Worm (Caenorhabditis elegans) whole organism, dauer: Measurements from ENCODE around the gene asp-13.

Experiments used
- unc-62 ChIP-seq: sonication (generic microtip); optimal IDR thresholded peaks from 2 replicates; lab custom pipeline; 2017; ENCODE audit warnings: missing biosample characterization, missing genetic modification reagents, missing genetic modification characterization

Gene asp-13

DNA sequence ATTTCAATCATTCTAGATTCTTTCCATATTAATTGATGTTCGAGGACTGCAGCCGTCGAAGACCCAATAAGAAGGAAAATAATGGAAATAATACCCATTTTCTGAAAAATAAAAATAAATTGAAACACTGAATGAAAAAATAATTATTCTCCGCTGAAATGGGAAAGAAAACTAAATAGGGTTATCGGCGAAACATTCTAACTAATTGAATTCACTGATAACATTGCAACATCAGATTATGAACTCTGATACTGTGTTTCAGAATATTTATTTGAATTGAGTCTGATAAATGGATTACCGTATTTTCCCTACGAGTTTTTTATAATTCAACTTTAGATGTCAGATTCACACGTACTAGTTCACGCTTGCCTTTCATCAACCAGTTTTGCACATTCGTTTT lies at the start of gene asp-13:
Gene asp-13 (minus strand): TSS at position 101 of the 400 bp plus-strand sequence.
- TF ChIP-seq unc-62 (GFP tag; lab: Kevin White, UChicago): no peak

DNA sequence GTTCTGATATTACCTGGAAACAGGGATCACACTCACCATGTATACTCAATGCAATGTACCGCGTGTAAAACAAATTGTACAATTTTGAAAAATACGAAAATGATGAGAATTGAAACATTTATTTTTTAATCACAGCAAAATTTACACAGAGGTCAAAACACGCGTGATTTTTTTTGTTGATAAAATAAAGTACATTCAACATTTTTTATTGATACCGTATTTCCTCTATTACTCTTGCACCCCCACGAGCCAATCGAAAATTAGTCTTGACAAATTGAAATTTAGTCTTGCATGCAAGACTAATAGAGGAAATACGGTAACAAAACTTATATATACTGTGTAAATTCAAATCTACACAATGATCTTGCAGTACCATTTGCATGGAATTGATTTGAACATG lies 44.7 kb upstream of the asp-13 start, which contains the start of gene ZC190.8:
Gene ZC190.8 (minus strand): TSS at position 101 of the 400 bp plus-strand sequence.
- no peak for TF ChIP-seq unc-62 (GFP tag; lab: Kevin White, UChicago)

ce11 chrV:8686764-8687163 lies 43.8 kb upstream of the asp-13 start, which contains the start of gene ZC190.7:
TSS of gene ZC190.7 (minus strand) at chrV:8686864.
- no peak for TF ChIP-seq unc-62 (GFP tag; lab: Kevin White, UChicago)

- TF ChIP-seq unc-62 (GFP tag; lab: Kevin White, UChicago): no peak
Observed at ce11 chrV:8683787-8684186, 40.8 kb upstream of the asp-13 start.

- TF ChIP-seq unc-62 (GFP tag; lab: Kevin White, UChicago): no peak
Observed at ce11 chrV:8682719-8683118, 39.7 kb upstream of the asp-13 start, which contains the start of gene cln-3.3. TSS of gene cln-3.3 (plus strand) at chrV:8683052.

- no peak for TF ChIP-seq unc-62 (GFP tag; lab: Kevin White, UChicago)
Observed at ce11 chrV:8681050-8681449, 38.1 kb upstream of the asp-13 start, which contains the start of gene ZC190.2. TSS of gene ZC190.2 (plus strand) at chrV:8681350.

- no peak for TF ChIP-seq unc-62 (GFP tag; lab: Kevin White, UChicago)
Observed at ce11 chrV:8677193-8677592, 34.2 kb upstream of the asp-13 start, which contains the start of gene ZC190.6. TSS of gene ZC190.6 (minus strand) at chrV:8677293.

- TF ChIP-seq unc-62 (GFP tag; lab: Kevin White, UChicago): no peak
Observed at ce11 chrV:8673498-8673897, 30.5 kb upstream of the asp-13 start, which contains the start of gene ZC190.5. TSS of gene ZC190.5 (minus strand) at chrV:8673598.

ce11 chrV:8671568-8672123 lies 28.7 kb upstream of the asp-13 start:
- TF ChIP-seq unc-62 (GFP tag; lab: Kevin White, UChicago): no peak

DNA sequence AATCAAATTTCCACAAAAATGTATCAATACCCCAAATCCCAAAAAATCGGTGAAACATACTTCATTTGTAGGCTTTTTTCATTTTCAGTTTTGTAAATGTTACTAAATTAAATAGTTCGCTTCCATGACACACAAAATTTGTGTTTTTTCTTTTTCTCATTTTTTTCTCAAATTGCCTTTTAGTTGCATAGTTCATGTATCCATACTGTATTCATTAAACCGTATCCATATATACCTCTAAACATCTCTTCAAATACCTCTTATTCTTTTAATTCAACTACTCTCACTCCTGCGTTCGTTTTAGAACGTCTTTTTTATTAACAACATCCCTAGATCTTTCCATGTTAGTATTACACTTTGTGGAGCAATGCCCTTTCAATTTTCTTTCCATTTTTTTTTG lies 27.8 kb upstream of the asp-13 start:
- no peak for TF ChIP-seq unc-62 (GFP tag; lab: Kevin White, UChicago)

DNA sequence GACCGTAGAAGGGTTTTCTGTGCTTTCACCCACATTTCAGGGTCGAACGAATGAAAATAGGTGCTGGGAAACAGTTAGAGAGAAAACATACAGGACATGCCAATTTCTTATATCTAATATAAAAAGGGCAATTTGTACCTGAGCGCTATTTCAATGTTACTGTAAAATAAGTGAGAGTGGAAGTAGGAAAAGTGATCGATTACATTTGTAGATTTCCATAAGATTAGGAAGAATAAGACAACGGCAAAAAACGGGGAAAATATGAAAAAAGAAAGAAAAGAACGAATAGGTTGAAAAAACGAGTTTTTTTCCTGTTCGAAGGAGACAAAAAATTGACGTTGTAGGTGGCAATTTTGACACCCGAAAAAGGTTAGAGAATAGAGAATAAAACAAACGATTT lies 25.2 kb upstream of the asp-13 start:
- no peak for TF ChIP-seq unc-62 (GFP tag; lab: Kevin White, UChicago)

DNA sequence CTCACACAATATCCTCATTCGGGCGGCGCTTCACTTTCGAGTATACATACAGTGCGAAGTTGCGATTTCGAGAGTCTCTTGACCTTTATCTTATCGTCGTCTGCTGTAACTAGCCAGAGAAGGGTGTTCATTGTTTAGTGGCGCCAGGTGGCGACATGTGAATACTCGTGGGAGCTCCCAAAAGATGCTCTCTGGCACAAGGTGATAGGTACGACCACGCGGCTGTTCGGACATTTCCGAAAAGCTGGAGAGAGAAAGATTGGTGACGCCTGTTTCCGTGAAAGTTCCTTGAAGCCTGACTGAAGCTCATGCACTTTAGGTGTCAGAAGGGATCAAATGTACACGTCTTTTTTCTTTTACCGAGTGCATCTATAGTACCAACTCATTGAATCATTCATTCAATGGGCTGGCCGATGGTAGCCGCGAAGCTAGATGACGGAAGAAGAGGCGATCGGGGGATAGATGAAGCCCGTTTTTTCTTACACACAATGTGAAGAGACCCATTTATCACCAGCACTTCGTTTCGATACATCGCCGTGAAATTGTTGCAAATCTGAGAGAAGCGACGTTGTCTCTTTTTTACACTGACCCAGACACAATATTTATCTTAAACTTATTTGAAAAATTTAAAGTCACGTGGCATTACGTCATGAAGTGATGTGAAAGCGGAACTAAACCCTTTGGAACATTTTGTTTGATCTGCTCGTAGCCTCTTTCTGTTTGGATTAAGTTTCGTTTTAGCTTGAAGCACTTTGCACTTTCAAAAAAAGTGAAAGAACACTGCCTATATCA lies 24.4 kb upstream of the asp-13 start:
- TF ChIP-seq unc-62 (GFP tag; lab: Kevin White, UChicago): no peak

DNA sequence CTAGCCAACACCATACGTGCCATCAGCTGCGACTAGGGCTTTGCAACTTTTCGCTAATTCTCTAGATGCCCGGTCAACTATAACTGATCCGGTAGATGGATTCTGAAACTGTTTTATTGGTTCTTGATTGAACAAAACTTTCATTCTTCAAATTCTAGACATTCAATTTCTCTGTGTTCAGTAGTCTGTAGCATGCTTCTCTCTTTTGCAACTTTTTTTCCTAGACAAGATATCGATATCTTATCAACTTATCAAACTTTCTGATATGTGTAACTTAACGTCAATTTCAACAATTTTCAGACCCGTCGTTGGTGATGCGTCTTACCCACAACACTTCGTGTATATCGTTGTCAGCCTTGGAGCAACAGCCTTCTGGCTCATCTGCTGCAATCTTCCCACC lies 22.8 kb upstream of the asp-13 start, which contains the start of gene ZC190.4:
Gene ZC190.4 (plus strand): TSS at position 301 of the 400 bp plus-strand sequence.
- TF ChIP-seq unc-62 (GFP tag; lab: Kevin White, UChicago): no peak

DNA sequence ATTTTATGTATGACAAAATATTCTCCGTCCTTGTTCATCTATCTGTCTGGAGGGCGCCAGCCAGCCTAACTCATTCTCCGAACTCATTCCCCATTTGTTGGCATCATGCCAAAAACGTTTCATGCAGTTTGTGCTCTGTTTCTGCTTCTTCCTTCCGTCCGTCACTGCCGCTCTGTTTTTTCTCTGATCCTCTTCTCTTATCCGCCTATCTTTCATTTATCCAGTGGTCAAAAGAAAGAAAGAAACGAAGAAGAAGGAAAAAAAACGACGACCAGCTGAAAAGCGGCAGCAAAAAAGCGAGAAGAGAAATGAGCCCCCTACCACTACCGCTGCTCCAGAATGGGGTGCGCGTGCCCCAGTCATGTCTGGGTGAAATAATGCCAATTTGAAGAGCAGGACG lies 20.0 kb upstream of the asp-13 start:
- no peak for TF ChIP-seq unc-62 (GFP tag; lab: Kevin White, UChicago)

DNA sequence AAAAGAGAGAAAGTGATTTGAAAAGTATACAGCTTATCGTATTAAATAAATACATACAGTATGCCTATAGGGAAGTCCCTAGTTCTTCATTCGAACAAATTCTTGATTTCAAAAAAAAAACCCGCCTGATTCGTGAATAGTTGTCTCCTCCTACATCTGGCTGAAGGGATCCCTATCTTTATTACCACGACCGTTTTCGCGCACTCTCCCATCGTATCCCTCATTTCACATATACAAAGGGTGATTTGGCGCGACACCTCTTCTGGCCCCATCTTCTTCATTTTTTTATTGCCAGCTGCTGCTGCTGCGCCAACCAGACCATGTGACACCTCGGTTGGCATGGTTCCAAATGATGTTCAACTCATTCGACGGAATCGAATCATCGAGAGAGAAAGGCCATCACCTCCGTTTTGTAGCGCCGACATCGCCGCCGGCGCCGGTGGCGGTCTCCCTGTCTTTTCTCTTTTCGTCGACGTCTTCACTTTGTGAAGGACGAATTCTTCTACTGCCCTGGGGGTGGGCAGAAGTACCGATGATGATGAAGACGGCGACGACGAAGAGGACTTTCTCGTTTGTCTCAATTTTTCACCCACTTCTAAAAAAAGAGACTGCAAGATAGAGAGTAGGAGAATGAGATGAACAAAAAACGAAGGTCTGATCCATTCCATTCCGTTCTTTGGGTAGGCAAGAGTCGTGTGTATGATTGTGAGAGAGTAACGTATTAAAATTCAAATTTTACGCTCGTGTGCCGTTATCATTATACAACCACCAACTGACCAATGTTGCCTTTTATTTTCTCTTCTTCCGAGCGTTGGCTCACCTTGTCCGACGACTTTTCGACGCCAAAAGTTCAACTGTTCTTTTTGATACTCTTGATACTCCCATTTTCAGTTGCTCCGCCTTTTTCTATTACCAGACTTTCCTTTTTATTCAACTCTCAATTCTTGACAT lies 19.3 kb upstream of the asp-13 start:
- TF ChIP-seq unc-62 (GFP tag; lab: Kevin White, UChicago): no peak
